Worm (Caenorhabditis elegans) whole organism, mixed stage, embryonic: ENCODE data around the gene aff-1.

Experiments
- M03D4.4 ChIP-seq: sonication (generic microtip); optimal IDR thresholded peaks from 2 replicates; lab custom pipeline; 2017; ENCODE audit warnings: mild to moderate bottlenecking, missing genetic modification characterization, missing compliant biosample characterization
- bed-3 ChIP-seq: fragments of 200-800 bp; sonication (Bioruptor generic); optimal IDR thresholded peaks from 3 replicates; lab custom pipeline; 2018; ENCODE audit warnings: mild to moderate bottlenecking, missing genetic modification characterization, moderate library complexity, missing compliant biosample characterization
- blmp-1 ChIP-seq: fragments of 150-350 bp; optimal IDR thresholded peaks from 2 replicates; lab custom pipeline; 2014; ENCODE audit warnings: missing biosample characterization, missing genetic modification characterization
- ceh-39 ChIP-seq: fragments of 150-350 bp; optimal IDR thresholded peaks from 2 replicates; lab custom pipeline; 2014; ENCODE audit warnings: missing biosample characterization, missing genetic modification characterization
- ceh-43 ChIP-seq: fragments of 200-800 bp; sonication (Bioruptor generic); optimal IDR thresholded peaks from 2 replicates; lab custom pipeline; 2018; ENCODE audit warnings: mild to moderate bottlenecking, missing genetic modification characterization, moderate library complexity, missing compliant biosample characterization
- ceh-83 ChIP-seq: fragments of 200-800 bp; sonication (Bioruptor generic); optimal IDR thresholded peaks from 2 replicates; lab custom pipeline; 2018; ENCODE audit warnings: mild to moderate bottlenecking, missing genetic modification characterization, missing compliant biosample characterization
- ces-1 ChIP-seq: fragments of 150-350 bp; optimal IDR thresholded peaks from 2 replicates; lab custom pipeline; 2014; ENCODE audit warnings: missing biosample characterization, missing genetic modification reagents, missing genetic modification characterization
- cnd-1 ChIP-seq: fragments of 200-800 bp; sonication (Bioruptor generic); optimal IDR thresholded peaks from 2 replicates; lab custom pipeline; 2018; ENCODE audit warnings: mild to moderate bottlenecking, missing genetic modification characterization, missing compliant biosample characterization
- drap-1 ChIP-seq: fragments of 200-800 bp; sonication (Bioruptor generic); optimal IDR thresholded peaks from 3 replicates; lab custom pipeline; 2018; ENCODE audit warnings: mild to moderate bottlenecking, missing genetic modification characterization, missing compliant biosample characterization
- elt-1 ChIP-seq: sonication (generic microtip); optimal IDR thresholded peaks from 2 replicates; lab custom pipeline; 2017; ENCODE audit warnings: missing genetic modification characterization, mild to moderate bottlenecking, missing compliant biosample characterization, antibody characterized with exemption, moderate library complexity, borderline replicate concordance; ENCODE audit not compliant: insufficient read depth
- elt-3 ChIP-seq: fragments of 150-350 bp; optimal IDR thresholded peaks from 2 replicates; lab custom pipeline; 2014; ENCODE audit warnings: missing biosample characterization, missing genetic modification characterization
- flh-1 ChIP-seq: fragments of 200-800 bp; sonication (Bioruptor generic); optimal IDR thresholded peaks from 2 replicates; lab custom pipeline; 2018; ENCODE audit warnings: mild to moderate bottlenecking, missing genetic modification characterization, moderate library complexity, missing compliant biosample characterization
- ham-2 ChIP-seq: fragments of 200-800 bp; sonication (Bioruptor generic); optimal IDR thresholded peaks from 2 replicates; lab custom pipeline; 2018; ENCODE audit warnings: mild to moderate bottlenecking, missing genetic modification characterization, missing compliant biosample characterization
- hlh-1 ChIP-seq: fragments of 150-350 bp; optimal IDR thresholded peaks from 2 replicates; lab custom pipeline; 2014; ENCODE audit warnings: missing biosample characterization, missing genetic modification reagents, missing genetic modification characterization
- lin-13 ChIP-seq: fragments of 150-350 bp; optimal IDR thresholded peaks from 2 replicates; lab custom pipeline; 2014; ENCODE audit warnings: missing biosample characterization, missing genetic modification characterization
- lin-32 ChIP-seq: fragments of 200-800 bp; sonication (Bioruptor generic); optimal IDR thresholded peaks from 2 replicates; lab custom pipeline; 2018; ENCODE audit warnings: mild to moderate bottlenecking, missing genetic modification characterization, missing compliant biosample characterization
- lsy-2 ChIP-seq: fragments of 150-350 bp; optimal IDR thresholded peaks from 2 replicates; lab custom pipeline; 2014; ENCODE audit warnings: missing biosample characterization, missing genetic modification characterization
- mab-5 ChIP-seq: fragments of 150-350 bp; optimal IDR thresholded peaks from 2 replicates; lab custom pipeline; 2014; ENCODE audit warnings: missing biosample characterization, missing genetic modification characterization
- mep-1 ChIP-seq: fragments of 150-350 bp; optimal IDR thresholded peaks from 2 replicates; lab custom pipeline; 2017; ENCODE audit warnings: missing biosample characterization, missing genetic modification reagents, missing genetic modification characterization, inconsistent platforms
- mls-2 ChIP-seq: sonication (generic microtip); optimal IDR thresholded peaks from 2 replicates; lab custom pipeline; 2016; ENCODE audit warnings: mild to moderate bottlenecking, missing genetic modification characterization, moderate library complexity, missing compliant biosample characterization
- nhr-12 ChIP-seq: fragments of 150-350 bp; optimal IDR thresholded peaks from 2 replicates; lab custom pipeline; 2014; ENCODE audit warnings: missing biosample characterization, missing genetic modification characterization
- nhr-2 ChIP-seq: fragments of 150-350 bp; optimal IDR thresholded peaks from 2 replicates; lab custom pipeline; 2014; ENCODE audit warnings: missing biosample characterization, missing genetic modification characterization
- nhr-237 ChIP-seq: fragments of 150-350 bp; optimal IDR thresholded peaks from 2 replicates; lab custom pipeline; 2014; ENCODE audit warnings: missing biosample characterization, missing genetic modification characterization
- nhr-28 ChIP-seq: fragments of 150-350 bp; optimal IDR thresholded peaks from 2 replicates; lab custom pipeline; 2014; ENCODE audit warnings: missing biosample characterization, missing genetic modification characterization
- nhr-76 ChIP-seq: sonication (generic microtip); optimal IDR thresholded peaks from 2 replicates; lab custom pipeline; 2017; ENCODE audit warnings: missing biosample characterization, missing genetic modification characterization
- pha-4 ChIP-seq: fragments of 150-350 bp; optimal IDR thresholded peaks from 2 replicates; lab custom pipeline; 2018; ENCODE audit warnings: missing biosample characterization, missing genetic modification reagents, missing genetic modification characterization
- sem-2 ChIP-seq: fragments of 200-800 bp; sonication (Bioruptor generic); optimal IDR thresholded peaks from 2 replicates; lab custom pipeline; 2018; ENCODE audit warnings: mild to moderate bottlenecking, missing genetic modification characterization, missing compliant biosample characterization
- snpc-4 ChIP-seq: fragments of 150-350 bp; optimal IDR thresholded peaks from 2 replicates; lab custom pipeline; 2014; ENCODE audit warnings: missing biosample characterization, missing genetic modification characterization
- sptf-1 ChIP-seq: sonication (generic microtip); optimal IDR thresholded peaks from 2 replicates; lab custom pipeline; 2017; ENCODE audit warnings: mild to moderate bottlenecking, missing genetic modification characterization, moderate library complexity, missing compliant biosample characterization
- tbx-8 ChIP-seq: fragments of 200-800 bp; sonication (Bioruptor generic); optimal IDR thresholded peaks from 2 replicates; lab custom pipeline; 2018; ENCODE audit warnings: mild to moderate bottlenecking, missing genetic modification characterization, moderate library complexity, missing compliant biosample characterization
- unc-120 ChIP-seq: sonication (generic microtip); optimal IDR thresholded peaks from 2 replicates; lab custom pipeline; 2017; ENCODE audit warnings: missing genetic modification characterization, missing compliant biosample characterization; ENCODE audit not compliant: poor library complexity, severe bottlenecking
- unc-39 ChIP-seq: fragments of 150-350 bp; optimal IDR thresholded peaks from 2 replicates; lab custom pipeline; 2014; ENCODE audit warnings: missing biosample characterization, missing genetic modification characterization
- unc-62 ChIP-seq: fragments of 150-350 bp; optimal IDR thresholded peaks from 2 replicates; lab custom pipeline; 2014; ENCODE audit warnings: missing biosample characterization, missing genetic modification reagents, missing genetic modification characterization
- zip-8 ChIP-seq: fragments of 150-350 bp; optimal IDR thresholded peaks from 2 replicates; lab custom pipeline; 2014; ENCODE audit warnings: missing biosample characterization, missing genetic modification characterization
- ztf-11 ChIP-seq: fragments of 150-350 bp; optimal IDR thresholded peaks from 2 replicates; lab custom pipeline; 2014; ENCODE audit warnings: missing biosample characterization, missing genetic modification characterization

Gene aff-1

ce11 chrII:6825732-6826131 is 37.8 kb downstream of the aff-1 start:
- TF ChIP-seq nhr-28 (tag; lab: Kevin White, UChicago) (no peak), nhr-2 (tag; lab: Kevin White, UChicago) (no peak), unc-39 (tag; lab: Kevin White, UChicago) (no peak), sptf-1 (tag; lab: Kevin White, UChicago) (no peak), ham-2 (GFP tag; lab: Kevin White, UChicago) (peak; percentile 90), nhr-12 (tag; lab: Kevin White, UChicago) (no peak), sem-2 (GFP tag; lab: Kevin White, UChicago) (no peak), hlh-1 (tag; lab: Kevin White, UChicago) (peak; percentile 62), unc-62 (GFP tag; lab: Kevin White, UChicago) (peak; percentile 96), snpc-4 (tag; lab: Kevin White, UChicago) (no peak), lin-32 (GFP tag; lab: Kevin White, UChicago) (no peak), M03D4.4 (tag; lab: Kevin White, UChicago) (peak; percentile 21), ztf-11 (tag; lab: Kevin White, UChicago) (no peak), ces-1 (peak; percentile 90), pha-4 (tag; lab: Kevin White, UChicago) (no peak), elt-3 (tag; lab: Kevin White, UChicago) (no peak), ceh-43 (no peak), mab-5 (tag; lab: Kevin White, UChicago) (peak; percentile 84), ceh-39 (tag; lab: Kevin White, UChicago) (no peak), flh-1 (no peak), elt-1 (no peak), cnd-1 (tag; lab: Kevin White, UChicago) (no peak), ceh-83 (GFP tag; lab: Kevin White, UChicago) (no peak), mls-2 (tag; lab: Kevin White, UChicago) (peak; percentile 20), nhr-237 (tag; lab: Kevin White, UChicago) (no peak), bed-3 (GFP tag; lab: Kevin White, UChicago) (no peak), lin-13 (tag; lab: Kevin White, UChicago) (no peak), lsy-2 (tag; lab: Kevin White, UChicago) (no peak), tbx-8 (GFP tag; lab: Kevin White, UChicago) (no peak), mep-1 (tag; lab: Kevin White, UChicago) (no peak), unc-120 (tag; lab: Kevin White, UChicago) (peak; percentile 77), blmp-1 (tag; lab: Kevin White, UChicago) (no peak), nhr-76 (tag; lab: Kevin White, UChicago) (no peak), drap-1 (GFP tag; lab: Kevin White, UChicago) (no peak), zip-8 (no peak)

DNA sequence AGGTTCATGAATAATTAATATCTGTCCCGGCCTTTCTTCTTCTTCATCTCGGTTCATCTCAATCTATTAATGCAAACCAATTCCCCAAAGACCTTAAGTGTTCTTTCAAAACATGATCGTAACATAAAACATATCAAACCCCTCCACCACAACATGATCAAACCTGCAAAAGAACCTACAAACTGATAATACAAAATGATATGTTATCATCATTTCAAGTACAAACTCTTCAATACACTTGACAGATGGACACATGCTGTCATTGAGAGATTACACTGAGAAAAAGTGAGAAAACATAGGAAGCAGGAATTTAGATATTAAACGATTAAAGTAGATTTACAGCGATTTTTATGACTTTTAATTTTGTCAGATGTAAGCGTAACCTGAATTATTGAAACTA is 39.0 kb downstream of the aff-1 start:
- TF ChIP-seq ceh-83 (GFP tag; lab: Kevin White, UChicago) (no peak), unc-62 (GFP tag; lab: Kevin White, UChicago) (peak; percentile 91)

ce11 chrII:6823912-6824311 is 39.6 kb downstream of the aff-1 start:
- TF ChIP-seq tbx-8 (GFP tag; lab: Kevin White, UChicago) (no peak), ces-1 (peak; percentile 14), unc-62 (GFP tag; lab: Kevin White, UChicago) (no peak), ham-2 (GFP tag; lab: Kevin White, UChicago) (no peak), hlh-1 (tag; lab: Kevin White, UChicago) (no peak), unc-120 (tag; lab: Kevin White, UChicago) (peak; percentile 6), cnd-1 (tag; lab: Kevin White, UChicago) (no peak)

- TF ChIP-seq hlh-1 (tag; lab: Kevin White, UChicago) (peak; percentile 88), nhr-2 (tag; lab: Kevin White, UChicago) (peak; percentile 73), unc-62 (GFP tag; lab: Kevin White, UChicago) (peak; percentile 98), nhr-28 (tag; lab: Kevin White, UChicago) (no peak), unc-120 (tag; lab: Kevin White, UChicago) (peak; percentile 47)
- TF ChIP-seq, all 35 proteins: peak for 4
Measured at ce11 chrII:6823233-6823632, 40.3 kb downstream of the aff-1 start.
